Worm (Caenorhabditis elegans) whole organism, L2 larva: ENCODE data around the gene T05C12.9.
A peak's percentile ranks its signal among the peaks of the same experiment; 100 is the strongest.

ENCODE experiments used
- C34F6.9 ChIP-seq: fragments of 150-350 bp; optimal IDR thresholded peaks from 2 replicates; lab custom pipeline; 2014; ENCODE audit warnings: missing biosample characterization, missing genetic modification characterization
- F13H6.1 ChIP-seq: sonication (generic microtip); optimal IDR thresholded peaks from 2 replicates; lab custom pipeline; 2016; ENCODE audit warnings: missing genetic modification characterization, missing compliant biosample characterization
- R02D3.7 ChIP-seq: fragments of 150-350 bp; optimal IDR thresholded peaks from 2 replicates; lab custom pipeline; 2014; ENCODE audit warnings: missing biosample characterization, missing genetic modification characterization
- Y55F3AM.14 ChIP-seq: fragments of 200-800 bp; sonication (Bioruptor generic); optimal IDR thresholded peaks from 2 replicates; lab custom pipeline; 2018; ENCODE audit warnings: mild to moderate bottlenecking, missing genetic modification characterization, missing compliant biosample characterization
- ZK546.5 ChIP-seq: sonication (generic microtip); optimal IDR thresholded peaks from 2 replicates; lab custom pipeline; 2017; ENCODE audit warnings: missing biosample characterization, missing genetic modification characterization
- blmp-1 ChIP-seq: sonication (generic microtip); optimal IDR thresholded peaks from 2 replicates; lab custom pipeline; 2017; ENCODE audit warnings: missing genetic modification characterization, mild to moderate bottlenecking, missing compliant biosample characterization, antibody characterized with exemption, moderate library complexity; ENCODE audit not compliant: insufficient read depth
- ceh-16 ChIP-seq: fragments of 150-350 bp; optimal IDR thresholded peaks from 2 replicates; lab custom pipeline; 2014; ENCODE audit warnings: missing biosample characterization, missing genetic modification characterization
- ceh-82 ChIP-seq: fragments of 150-350 bp; optimal IDR thresholded peaks from 2 replicates; lab custom pipeline; 2014; ENCODE audit warnings: missing biosample characterization, missing genetic modification characterization
- crh-2 ChIP-seq: sonication (generic microtip); optimal IDR thresholded peaks from 2 replicates; lab custom pipeline; 2017; ENCODE audit warnings: missing biosample characterization, missing genetic modification characterization
- dmd-4 ChIP-seq: sonication (generic microtip); optimal IDR thresholded peaks from 2 replicates; lab custom pipeline; 2017; ENCODE audit warnings: missing biosample characterization, missing genetic modification characterization
- egl-27 ChIP-seq: sonication (generic microtip); optimal IDR thresholded peaks from 3 replicates; lab custom pipeline; 2017; ENCODE audit warnings: missing biosample characterization, missing genetic modification reagents, missing genetic modification characterization
- elt-1 ChIP-seq: fragments of 150-350 bp; optimal IDR thresholded peaks from 2 replicates; lab custom pipeline; 2014; ENCODE audit warnings: missing biosample characterization, missing genetic modification characterization
- elt-3 ChIP-seq: sonication (generic microtip); optimal IDR thresholded peaks from 2 replicates; lab custom pipeline; 2017; ENCODE audit warnings: missing biosample characterization, missing genetic modification characterization
- fos-1 ChIP-seq: fragments of 150-350 bp; optimal IDR thresholded peaks from 2 replicates; lab custom pipeline; 2014; ENCODE audit warnings: missing biosample characterization, missing genetic modification characterization
- gmeb-1 ChIP-seq: fragments of 150-350 bp; optimal IDR thresholded peaks from 2 replicates; lab custom pipeline; 2014; ENCODE audit warnings: missing biosample characterization, missing genetic modification characterization
- lin-13 ChIP-seq: fragments of 150-350 bp; optimal IDR thresholded peaks from 2 replicates; lab custom pipeline; 2014; ENCODE audit warnings: missing biosample characterization, missing genetic modification reagents, missing genetic modification characterization
- lin-39 ChIP-seq: fragments of 150-350 bp; optimal IDR thresholded peaks from 2 replicates; lab custom pipeline; 2014; ENCODE audit warnings: missing biosample characterization, missing genetic modification reagents, missing genetic modification characterization
- lsy-2 ChIP-seq, 2 experiments: fragments of 150-350 bp in 1 of 2; sonication (generic microtip) in 1 of 2; optimal IDR thresholded peaks; 2 replicates each; lab custom pipeline; 2014 to 2017; ENCODE audit warnings: missing biosample characterization in 2 of 2, missing genetic modification characterization in 2 of 2
- mbf-1 ChIP-seq: sonication (generic microtip); optimal IDR thresholded peaks from 2 replicates; lab custom pipeline; 2017; ENCODE audit warnings: missing biosample characterization, missing genetic modification characterization
- nhr-10 ChIP-seq: sonication (generic microtip); optimal IDR thresholded peaks from 2 replicates; lab custom pipeline; 2017; ENCODE audit warnings: missing biosample characterization, missing genetic modification characterization
- nhr-11 ChIP-seq: fragments of 150-350 bp; optimal IDR thresholded peaks from 2 replicates; lab custom pipeline; 2014; ENCODE audit warnings: missing biosample characterization, missing genetic modification characterization
- nhr-129 ChIP-seq: fragments of 150-350 bp; optimal IDR thresholded peaks from 2 replicates; lab custom pipeline; 2014; ENCODE audit warnings: missing biosample characterization, missing genetic modification characterization
- nhr-21 ChIP-seq: fragments of 150-350 bp; optimal IDR thresholded peaks from 2 replicates; lab custom pipeline; 2014; ENCODE audit warnings: missing biosample characterization, missing genetic modification characterization
- nhr-23 ChIP-seq: fragments of 150-350 bp; optimal IDR thresholded peaks from 2 replicates; lab custom pipeline; 2014; ENCODE audit warnings: missing biosample characterization, missing genetic modification reagents, missing genetic modification characterization
- nhr-237 ChIP-seq: fragments of 150-350 bp; optimal IDR thresholded peaks from 2 replicates; lab custom pipeline; 2014; ENCODE audit warnings: missing biosample characterization, missing genetic modification characterization
- nhr-25 ChIP-seq: fragments of 150-350 bp; sonication (generic microtip); optimal IDR thresholded peaks from 3 replicates; lab custom pipeline; 2014; ENCODE audit warnings: missing biosample characterization, missing genetic modification characterization
- nhr-6 ChIP-seq: fragments of 150-350 bp; optimal IDR thresholded peaks from 2 replicates; lab custom pipeline; 2014; ENCODE audit warnings: missing biosample characterization, missing genetic modification characterization
- peb-1 ChIP-seq: fragments of 150-350 bp; optimal IDR thresholded peaks from 2 replicates; lab custom pipeline; 2014; ENCODE audit warnings: missing biosample characterization, missing genetic modification characterization
- sem-4 ChIP-seq: fragments of 150-350 bp; optimal IDR thresholded peaks from 2 replicates; lab custom pipeline; 2014; ENCODE audit warnings: missing biosample characterization, missing genetic modification reagents, missing genetic modification characterization
- skn-1 ChIP-seq: sonication (generic microtip); optimal IDR thresholded peaks from 2 replicates; lab custom pipeline; 2017; ENCODE audit warnings: missing biosample characterization, missing genetic modification characterization
- sma-3 ChIP-seq: sonication (generic microtip); optimal IDR thresholded peaks from 2 replicates; lab custom pipeline; 2016; ENCODE audit warnings: missing genetic modification reagents, missing genetic modification characterization, missing compliant biosample characterization
- sma-9 ChIP-seq, 2 experiments: fragments of 150-350 bp in 1 of 2; sonication (generic microtip) in 1 of 2; optimal IDR thresholded peaks; 2 replicates each; lab custom pipeline; 2014 to 2016; ENCODE audit warnings: missing genetic modification characterization in 2 of 2, mild to moderate bottlenecking in 1 of 2, missing biosample characterization in 1 of 2, missing compliant biosample characterization in 1 of 2, missing genetic modification reagents in 1 of 2, moderate library complexity in 1 of 2
- snpc-4 ChIP-seq: fragments of 150-350 bp; optimal IDR thresholded peaks from 2 replicates; lab custom pipeline; 2014; ENCODE audit warnings: missing biosample characterization, missing genetic modification characterization
- unc-39 ChIP-seq: fragments of 150-350 bp; optimal IDR thresholded peaks from 2 replicates; lab custom pipeline; 2014; ENCODE audit warnings: missing biosample characterization, missing genetic modification characterization
- unc-55 ChIP-seq: fragments of 150-350 bp; sonication (generic microtip); optimal IDR thresholded peaks from 3 replicates; lab custom pipeline; 2014; ENCODE audit warnings: missing biosample characterization, missing genetic modification reagents, missing genetic modification characterization
- unc-62 ChIP-seq: fragments of 150-350 bp; optimal IDR thresholded peaks from 2 replicates; lab custom pipeline; 2014; ENCODE audit warnings: missing biosample characterization, missing genetic modification reagents, missing genetic modification characterization
- zag-1 ChIP-seq: fragments of 150-350 bp; optimal IDR thresholded peaks from 2 replicates; lab custom pipeline; 2014; ENCODE audit warnings: missing biosample characterization, missing genetic modification characterization
- ztf-1 ChIP-seq: fragments of 200-800 bp; sonication (Bioruptor generic); conservative IDR thresholded peaks from 2 replicates; pipeline ENCODE4 v1.3.6; 2022; ENCODE audit warnings: missing genetic modification characterization, missing compliant biosample characterization
- ztf-11 ChIP-seq: sonication (generic microtip); optimal IDR thresholded peaks from 2 replicates; lab custom pipeline; 2017; ENCODE audit warnings: missing biosample characterization, missing genetic modification characterization

Gene T05C12.9

ce11 chrII:8170374-8170773 lies 22.7 kb downstream of the T05C12.9 start, which contains the start of gene T05C12.11:
TSS of gene T05C12.11 (minus strand) at chrII:8170474.
- TF ChIP-seq ceh-82 (tag; lab: Kevin White, UChicago), result no peak
- no peak for TF ChIP-seq lin-39 (tag; lab: Kevin White, UChicago)
- TF ChIP-seq ztf-11 (tag; lab: Kevin White, UChicago), result no peak
- TF ChIP-seq nhr-23 (tag; lab: Kevin White, UChicago), result no peak
- no peak for TF ChIP-seq ztf-1 (GFP tag; lab: Robert Waterston, UW)
- no peak for TF ChIP-seq gmeb-1 (tag; lab: Kevin White, UChicago)
- no peak for TF ChIP-seq nhr-129 (tag; lab: Kevin White, UChicago)

ce11 chrII:8169283-8169682 lies 23.7 kb downstream of the T05C12.9 start, which contains the start of gene T05C12.15:
TSS of gene T05C12.15 (plus strand) at chrII:8169583.
- TF ChIP-seq sem-4 (tag; lab: Kevin White, UChicago), result no peak

- no peak for TF ChIP-seq ztf-11 (tag; lab: Kevin White, UChicago)
- TF ChIP-seq nhr-11 (tag; lab: Kevin White, UChicago), result no peak
- TF ChIP-seq Y55F3AM.14 (GFP tag; lab: Kevin White, UChicago), result no peak
- no peak for TF ChIP-seq nhr-21
- no peak for TF ChIP-seq ceh-16 (tag; lab: Kevin White, UChicago)
- TF ChIP-seq sma-3 (GFP tag; lab: Kevin White, UChicago), result no peak
- no peak for TF ChIP-seq R02D3.7 (tag; lab: Kevin White, UChicago)
- TF ChIP-seq ceh-82 (tag; lab: Kevin White, UChicago), result no peak
- TF ChIP-seq crh-2, result no peak
- no peak for TF ChIP-seq nhr-6 (tag; lab: Kevin White, UChicago)
- no peak for TF ChIP-seq unc-39
- no peak for TF ChIP-seq ZK546.5 (tag; lab: Kevin White, UChicago)
- TF ChIP-seq dmd-4 (tag; lab: Kevin White, UChicago), result no peak
- TF ChIP-seq lsy-2 (tag; optimal IDR thresholded peaks at IDR 0.05; lab: Kevin White, UChicago), result peak; percentile 15 to 78
- TF ChIP-seq F13H6.1 (tag; lab: Kevin White, UChicago), result no peak
- TF ChIP-seq C34F6.9 (tag; lab: Kevin White, UChicago), result peak; percentile 92
- TF ChIP-seq blmp-1 (tag; lab: Kevin White, UChicago), result no peak
- TF ChIP-seq fos-1 (tag; lab: Kevin White, UChicago), result peak; percentile 22
- TF ChIP-seq elt-3 (tag; lab: Kevin White, UChicago), result no peak
- TF ChIP-seq nhr-10 (tag; lab: Kevin White, UChicago), result no peak
- no peak for TF ChIP-seq lin-39 (tag; lab: Kevin White, UChicago)
- TF ChIP-seq peb-1 (tag; lab: Kevin White, UChicago), result no peak
- TF ChIP-seq zag-1, result no peak
- no peak for TF ChIP-seq nhr-23 (tag; lab: Kevin White, UChicago)
- TF ChIP-seq unc-62 (GFP tag; lab: Kevin White, UChicago), result no peak
- no peak for TF ChIP-seq lin-13 (GFP tag; lab: Kevin White, UChicago)
- no peak for TF ChIP-seq nhr-25 (tag; lab: Kevin White, UChicago)
- no peak for TF ChIP-seq elt-1 (tag; lab: Kevin White, UChicago)
- TF ChIP-seq egl-27 (tag; lab: Kevin White, UChicago), result no peak
- TF ChIP-seq unc-55 (GFP tag; lab: Kevin White, UChicago), result no peak
- TF ChIP-seq skn-1, result no peak
- no peak for TF ChIP-seq sma-9 (GFP tag; optimal IDR thresholded peaks at IDR 0.05; lab: Kevin White, UChicago)
- no peak for TF ChIP-seq sma-9 (tag; optimal IDR thresholded peaks at IDR 0.05; lab: Kevin White, UChicago)
- TF ChIP-seq nhr-129 (tag; lab: Kevin White, UChicago), result peak; percentile 49
- no peak for TF ChIP-seq nhr-237 (tag; lab: Kevin White, UChicago)
- no peak for TF ChIP-seq mbf-1
- no peak for TF ChIP-seq snpc-4 (tag; lab: Kevin White, UChicago)
These were observed 30.8 kb downstream of the T05C12.9 start, which contains the start of the genes emb-27 and rrf-3 for ce11 chrII:8162120-8162648. TSS of gene emb-27 (minus strand) at chrII:8162170. TSS of gene rrf-3 (plus strand) at chrII:8162465.
